Fruit fly (Drosophila melanogaster) whole organism, embryonic: ENCODE data around the gene NPF.

Source experiments
- CG17612 ChIP-seq: fragments of 200-800 bp; sonication (Bioruptor generic); IDR thresholded peaks from 2 replicates; pipeline ENCODE4 v1.3.6; 2022; ENCODE audit warnings: missing biosample characterization, missing genetic modification characterization
- CG6254 ChIP-seq: fragments of 200-800 bp; sonication (Bioruptor generic); optimal IDR thresholded peaks from 3 replicates; lab custom pipeline; 2017; ENCODE audit warnings: mild to moderate bottlenecking, missing biosample characterization, missing genetic modification reagents, missing genetic modification characterization
- CG6689 ChIP-seq: fragments of 200-800 bp; sonication (Bioruptor generic); IDR thresholded peaks from 2 replicates; pipeline ENCODE4 v1.3.6; 2022; ENCODE audit warnings: missing biosample characterization, missing genetic modification characterization
- Drgx ChIP-seq: fragments of 200-800 bp; sonication (Bioruptor generic); IDR thresholded peaks from 2 replicates; pipeline ENCODE4 v1.3.6; 2022; ENCODE audit warnings: missing biosample characterization, missing genetic modification characterization
- TFAM ChIP-seq: fragments of 200-800 bp; sonication (Bioruptor generic); optimal IDR thresholded peaks from 2 replicates; lab custom pipeline; 2017; ENCODE audit warnings: missing biosample characterization, missing genetic modification characterization, inconsistent platforms
- bab2 ChIP-seq: fragments of 200-800 bp; sonication (Bioruptor generic); optimal IDR thresholded peaks from 2 replicates; lab custom pipeline; 2016; ENCODE audit warnings: missing biosample characterization, missing genetic modification characterization
- bsh ChIP-seq, 2 experiments: fragments of 200-800 bp; sonication (Bioruptor generic); optimal IDR thresholded peaks; 2 replicates each; lab custom pipeline; 2017 to 2018; ENCODE audit warnings: mild to moderate bottlenecking in 2 of 2, missing biosample characterization in 2 of 2, missing genetic modification characterization in 2 of 2, moderate library complexity in 1 of 2
- fd64A ChIP-seq: fragments of 200-800 bp; sonication (Bioruptor generic); optimal IDR thresholded peaks from 3 replicates; lab custom pipeline; 2018; ENCODE audit warnings: missing biosample characterization, mild to moderate bottlenecking, missing genetic modification characterization
- ssp ChIP-seq: fragments of 200-800 bp; sonication (Bioruptor generic); IDR thresholded peaks from 2 replicates; pipeline ENCODE4 v1.3.6; 2022; ENCODE audit warnings: missing biosample characterization, missing genetic modification characterization

dm6 chr3R:16583605-16584004, 25.4 kb upstream of the NPF start, which contains the start of gene Scp2:
- TF ChIP-seq bab2 (GFP tag; lab: Kevin White, UChicago) (no peak), CG17612 (GFP tag; lab: Robert Waterston, UW) (no peak), CG6254 (GFP tag; lab: Kevin White, UChicago) (no peak), bsh (GFP tag; optimal IDR thresholded peaks at IDR 0.05; lab: Kevin White, UChicago) (no peak), CG6689 (no peak), ssp (GFP tag; lab: Robert Waterston, UW) (no peak), fd64A (GFP tag; lab: Kevin White, UChicago) (no peak), Drgx (GFP tag; lab: Robert Waterston, UW) (no peak), TFAM (GFP tag; lab: Kevin White, UChicago) (no peak)
